Fruit fly (Drosophila melanogaster) whole organism, embryonic: ENCODE results near the gene ClpP.
A peak's percentile ranks its signal among the peaks of the same experiment; 100 is the strongest.

Experiments used
- B-H2 ChIP-seq: fragments of 200-800 bp; sonication (Bioruptor generic); optimal IDR thresholded peaks from 2 replicates; lab custom pipeline; 2018; ENCODE audit warnings: missing biosample characterization, mild to moderate bottlenecking, missing genetic modification characterization
- Blimp-1 ChIP-seq: fragments of 200-800 bp; sonication (Bioruptor generic); optimal IDR thresholded peaks from 3 replicates; lab custom pipeline; 2018; ENCODE audit warnings: missing biosample characterization, missing genetic modification characterization, mild to moderate bottlenecking, moderate library complexity, missing genetic modification reagents
- CG10209 ChIP-seq: fragments of 200-800 bp; sonication (Bioruptor generic); optimal IDR thresholded peaks from 3 replicates; lab custom pipeline; 2017; ENCODE audit warnings: missing biosample characterization, mild to moderate bottlenecking, missing genetic modification characterization, missing genetic modification reagents
- CG1024 ChIP-seq: fragments of 200-800 bp; sonication (Bioruptor generic); IDR thresholded peaks from 2 replicates; pipeline ENCODE4 v1.3.6; 2022; ENCODE audit warnings: missing biosample characterization, missing genetic modification characterization
- CG10431 ChIP-seq: fragments of 200-800 bp; sonication (Bioruptor generic); optimal IDR thresholded peaks from 3 replicates; lab custom pipeline; 2018; ENCODE audit warnings: missing biosample characterization, mild to moderate bottlenecking, missing genetic modification characterization
- CG11247 ChIP-seq: fragments of 200-800 bp; sonication (Bioruptor generic); IDR thresholded peaks from 2 replicates; pipeline ENCODE4 v1.3.6; 2022; ENCODE audit warnings: missing biosample characterization, missing genetic modification characterization
- CG11456 ChIP-seq: fragments of 200-800 bp; sonication (Bioruptor generic); IDR thresholded peaks from 3 replicates; pipeline ENCODE4 v1.3.6; 2022; ENCODE audit warnings: missing biosample characterization, missing genetic modification characterization
- CG12299 ChIP-seq: fragments of 200-800 bp; sonication (Bioruptor generic); optimal IDR thresholded peaks from 2 replicates; lab custom pipeline; 2018; ENCODE audit warnings: missing biosample characterization, mild to moderate bottlenecking, missing genetic modification characterization
- CG12391 ChIP-seq: fragments of 200-800 bp; sonication (Bioruptor generic); optimal IDR thresholded peaks from 3 replicates; lab custom pipeline; 2018; ENCODE audit warnings: missing biosample characterization, mild to moderate bottlenecking, missing genetic modification characterization, moderate library complexity
- CG12769 ChIP-seq: fragments of 200-800 bp; sonication (Bioruptor generic); optimal IDR thresholded peaks from 2 replicates; lab custom pipeline; 2019; ENCODE audit warnings: missing biosample characterization, mild to moderate bottlenecking, missing genetic modification characterization, moderate library complexity
- CG13287 ChIP-seq: fragments of 200-800 bp; sonication (Bioruptor generic); IDR thresholded peaks from 2 replicates; pipeline ENCODE4 v1.3.6; 2022; ENCODE audit warnings: missing biosample characterization, missing genetic modification characterization; ENCODE audit not compliant: partially characterized antibody
- CG14710 ChIP-seq: fragments of 200-800 bp; sonication (Bioruptor generic); optimal IDR thresholded peaks from 3 replicates; lab custom pipeline; 2019; ENCODE audit warnings: missing biosample characterization, mild to moderate bottlenecking, missing genetic modification characterization, moderate library complexity
- CG14860 ChIP-seq: fragments of 200-800 bp; sonication (Bioruptor generic); IDR thresholded peaks from 3 replicates; pipeline ENCODE4 v1.3.6; 2022; ENCODE audit warnings: missing biosample characterization, missing genetic modification characterization; ENCODE audit not compliant: partially characterized antibody
- CG15696 ChIP-seq: fragments of 200-800 bp; sonication (Bioruptor generic); optimal IDR thresholded peaks from 2 replicates; lab custom pipeline; 2019; ENCODE audit warnings: missing biosample characterization, mild to moderate bottlenecking, missing genetic modification characterization, moderate library complexity
- CG1647 ChIP-seq: fragments of 200-800 bp; sonication (Bioruptor generic); optimal IDR thresholded peaks from 3 replicates; lab custom pipeline; 2016; ENCODE audit warnings: missing biosample characterization, missing genetic modification characterization
- CG18619 ChIP-seq: fragments of 200-800 bp; sonication (Bioruptor generic); optimal IDR thresholded peaks from 3 replicates; lab custom pipeline; 2017; ENCODE audit warnings: missing biosample characterization, mild to moderate bottlenecking, missing genetic modification characterization
- CG2129 ChIP-seq: fragments of 200-800 bp; sonication (Bioruptor generic); IDR thresholded peaks from 2 replicates; pipeline ENCODE4 v1.3.6; 2022; ENCODE audit warnings: missing biosample characterization, missing genetic modification characterization; ENCODE audit not compliant: partially characterized antibody
- CG34376 ChIP-seq: fragments of 200-800 bp; sonication (Bioruptor generic); optimal IDR thresholded peaks from 2 replicates; lab custom pipeline; 2018; ENCODE audit warnings: missing biosample characterization, mild to moderate bottlenecking, missing genetic modification characterization
- CG3726 ChIP-seq: fragments of 200-800 bp; sonication (Bioruptor generic); IDR thresholded peaks from 3 replicates; pipeline ENCODE4, ENCODE4 v1.3.6; 2022; ENCODE audit warnings: missing biosample characterization, missing genetic modification characterization
- CG4820 ChIP-seq: fragments of 200-800 bp; sonication (Bioruptor generic); optimal IDR thresholded peaks from 3 replicates; lab custom pipeline; 2016; ENCODE audit warnings: missing biosample characterization, missing genetic modification characterization
- CG5953 ChIP-seq: fragments of 200-800 bp; sonication (Bioruptor generic); IDR thresholded peaks from 2 replicates; pipeline ENCODE4 v1.3.6; 2022; ENCODE audit warnings: missing biosample characterization, missing genetic modification characterization
- CG6272 ChIP-seq: fragments of 200-800 bp; sonication (Bioruptor generic); IDR thresholded peaks from 2 replicates; pipeline ENCODE4 v1.3.6; 2022; ENCODE audit warnings: missing biosample characterization, missing genetic modification characterization
- CG8478 ChIP-seq: fragments of >200 bp; optimal IDR thresholded peaks from 2 replicates; lab custom pipeline; 2018
- CG8765 ChIP-seq: fragments of 200-800 bp; sonication (Bioruptor generic); IDR thresholded peaks from 2 replicates; pipeline ENCODE4 v1.3.6; 2022; ENCODE audit warnings: missing biosample characterization, missing genetic modification characterization
- CG9817 ChIP-seq: fragments of 200-800 bp; sonication (Bioruptor generic); optimal IDR thresholded peaks from 2 replicates; lab custom pipeline; 2018; ENCODE audit warnings: missing biosample characterization, mild to moderate bottlenecking, missing genetic modification characterization, moderate library complexity
- CHES-1-like ChIP-seq: fragments of 200-800 bp; sonication (Bioruptor generic); optimal IDR thresholded peaks from 2 replicates; lab custom pipeline; 2016; ENCODE audit warnings: missing biosample characterization, missing genetic modification characterization
- CTCF ChIP-seq: fragments of 200-800 bp; sonication (Bioruptor generic); optimal IDR thresholded peaks from 2 replicates; lab custom pipeline; 2017; ENCODE audit warnings: missing biosample characterization, mild to moderate bottlenecking, missing genetic modification characterization, moderate library complexity
- Dad ChIP-seq: fragments of 200-800 bp; sonication (Bioruptor generic); optimal IDR thresholded peaks from 3 replicates; lab custom pipeline; 2016; ENCODE audit warnings: missing biosample characterization, missing genetic modification characterization
- Dfd ChIP-seq, 2 experiments: fragments of >200 bp; optimal IDR thresholded peaks; 2 replicates each; lab custom pipeline; 2017; ENCODE audit warnings: missing biosample characterization in 2 of 2, missing genetic modification characterization in 2 of 2
- Dp ChIP-seq: fragments of 200-800 bp; sonication (Bioruptor generic); optimal IDR thresholded peaks from 2 replicates; lab custom pipeline; 2018; ENCODE audit warnings: missing biosample characterization, mild to moderate bottlenecking, missing genetic modification characterization, moderate library complexity
- E2f2 ChIP-seq: fragments of 200-800 bp; sonication (Bioruptor generic); IDR thresholded peaks from 2 replicates; pipeline ENCODE4 v1.3.6; 2022; ENCODE audit warnings: missing biosample characterization, missing genetic modification characterization
- ERR ChIP-seq: fragments of 200-800 bp; sonication (Bioruptor generic); optimal IDR thresholded peaks from 2 replicates; lab custom pipeline; 2016; ENCODE audit warnings: missing biosample characterization, missing genetic modification characterization
- Fer2 ChIP-seq: fragments of 200-800 bp; sonication (Bioruptor generic); optimal IDR thresholded peaks from 2 replicates; lab custom pipeline; 2018; ENCODE audit warnings: missing biosample characterization, mild to moderate bottlenecking, missing genetic modification characterization, moderate library complexity
- Hr78 ChIP-seq, 2 experiments: fragments of 200-800 bp in 1 of 2; fragments of >200 bp in 1 of 2; sonication (Bioruptor generic) in 1 of 2; optimal IDR thresholded peaks; 2 replicates each; lab custom pipeline; 2017 to 2019; ENCODE audit warnings: missing biosample characterization in 2 of 2, missing genetic modification characterization in 2 of 2, mild to moderate bottlenecking in 1 of 2, moderate library complexity in 1 of 2
- Meics ChIP-seq: fragments of 200-800 bp; sonication (Bioruptor generic); optimal IDR thresholded peaks from 2 replicates; lab custom pipeline; 2017; ENCODE audit warnings: missing biosample characterization, mild to moderate bottlenecking, missing genetic modification characterization
- NC2β ChIP-seq: fragments of 200-800 bp; sonication (Bioruptor generic); optimal IDR thresholded peaks from 2 replicates; lab custom pipeline; 2016; ENCODE audit warnings: missing biosample characterization, missing genetic modification characterization
- Rx ChIP-seq: fragments of 200-800 bp; sonication (Bioruptor generic); IDR thresholded peaks from 2 replicates; pipeline ENCODE4 v1.3.6; 2022; ENCODE audit warnings: missing biosample characterization, missing genetic modification characterization
- Scr ChIP-seq: fragments of 200-800 bp; sonication (Bioruptor generic); IDR thresholded peaks from 2 replicates; pipeline ENCODE4 v1.3.6; 2022; ENCODE audit warnings: missing biosample characterization, missing genetic modification characterization; ENCODE audit not compliant: partially characterized antibody
- Sry-δ ChIP-seq: fragments of 200-800 bp; sonication (Bioruptor generic); optimal IDR thresholded peaks from 2 replicates; lab custom pipeline; 2016; ENCODE audit warnings: missing biosample characterization, missing genetic modification characterization
- Usf ChIP-seq: fragments of 200-800 bp; sonication (Bioruptor generic); optimal IDR thresholded peaks from 2 replicates; lab custom pipeline; 2017; ENCODE audit warnings: missing genotype, missing biosample characterization, missing genetic modification characterization
- Xbp1 ChIP-seq: fragments of 200-800 bp; sonication (Bioruptor generic); optimal IDR thresholded peaks from 3 replicates; lab custom pipeline; 2016; ENCODE audit warnings: missing biosample characterization, mild to moderate bottlenecking, missing genetic modification characterization
- dan ChIP-seq: fragments of 200-800 bp; sonication (Bioruptor generic); IDR thresholded peaks from 2 replicates; pipeline ENCODE4 v1.3.6; 2022; ENCODE audit warnings: missing biosample characterization, missing genetic modification characterization
- fd102C ChIP-seq: fragments of 200-800 bp; sonication (Bioruptor generic); optimal IDR thresholded peaks from 2 replicates; lab custom pipeline; 2018; ENCODE audit warnings: missing biosample characterization, mild to moderate bottlenecking, missing genetic modification characterization, moderate library complexity
- her ChIP-seq: fragments of 200-800 bp; sonication (Bioruptor generic); optimal IDR thresholded peaks from 2 replicates; lab custom pipeline; 2016; ENCODE audit warnings: missing biosample characterization, missing genetic modification characterization
- mam ChIP-seq: fragments of 200-800 bp; sonication (Bioruptor generic); optimal IDR thresholded peaks from 3 replicates; lab custom pipeline; 2016; ENCODE audit warnings: missing biosample characterization, missing genetic modification characterization
- org-1 ChIP-seq: fragments of 200-800 bp; sonication (Bioruptor generic); optimal IDR thresholded peaks from 2 replicates; lab custom pipeline; 2017; ENCODE audit warnings: missing biosample characterization, missing genetic modification characterization
- peb ChIP-seq: fragments of 200-800 bp; sonication (Bioruptor generic); IDR thresholded peaks from 2 replicates; pipeline ENCODE4 v1.3.6; 2022; ENCODE audit warnings: missing biosample characterization, missing genetic modification characterization
- pnt ChIP-seq: fragments of 200-800 bp; sonication (Bioruptor generic); optimal IDR thresholded peaks from 3 replicates; lab custom pipeline; 2016; ENCODE audit warnings: missing biosample characterization, missing genetic modification characterization
- seq ChIP-seq: fragments of 200-800 bp; sonication (Bioruptor generic); IDR thresholded peaks from 2 replicates; pipeline ENCODE4 v1.3.6; 2022; ENCODE audit warnings: missing biosample characterization, missing genetic modification characterization
- sima ChIP-seq: fragments of 200-800 bp; sonication (Bioruptor generic); optimal IDR thresholded peaks from 2 replicates; lab custom pipeline; 2016; ENCODE audit warnings: missing biosample characterization, missing genetic modification characterization
- tio ChIP-seq: fragments of 200-800 bp; sonication (Bioruptor generic); optimal IDR thresholded peaks from 2 replicates; lab custom pipeline; 2017; ENCODE audit warnings: missing biosample characterization, missing genetic modification characterization, inconsistent platforms

Gene ClpP

DNA sequence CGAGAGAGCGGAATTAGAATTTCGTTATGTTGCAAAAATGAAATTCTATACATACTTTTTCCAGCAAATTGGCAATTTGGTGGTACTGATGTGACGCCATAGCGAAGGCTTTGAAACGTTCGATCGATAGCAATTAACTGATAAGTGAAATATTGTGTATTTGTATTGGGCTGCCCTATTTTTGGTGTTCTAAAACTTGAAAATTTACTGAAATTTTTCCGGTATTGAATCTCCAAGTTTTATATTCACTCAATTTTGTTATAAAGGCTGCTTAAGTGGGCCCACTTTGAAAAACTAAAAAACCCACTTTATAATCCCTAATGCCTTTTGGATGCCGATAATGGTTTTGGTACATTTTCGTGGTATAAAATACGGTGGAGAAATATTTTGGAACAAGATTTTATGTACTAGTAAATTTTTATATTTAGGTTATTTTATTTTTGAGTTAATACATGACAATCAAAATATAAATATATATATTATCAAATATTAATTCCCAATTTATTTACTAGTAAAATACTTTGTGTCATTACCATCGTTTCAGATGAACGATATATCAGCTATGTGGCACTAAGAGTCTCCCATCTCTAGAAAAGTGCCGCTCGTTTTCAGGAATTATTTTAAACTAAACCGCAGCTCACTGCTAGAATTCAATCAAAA, 5.9 kb downstream of the ClpP start, which contains the start of the genes Cand1 and pim (continued):
- TF ChIP-seq mam (GFP tag; lab: Kevin White, UChicago) (no peak), CTCF (no peak), CG1024 (GFP tag; lab: Robert Waterston, UW) (no peak), E2f2 (GFP tag; lab: Robert Waterston, UW) (peak; percentile 83), Hr78 (GFP tag; optimal IDR thresholded peaks at IDR 0.05; lab: Kevin White, UChicago) (no peak), sima (no peak), tio (GFP tag; lab: Kevin White, UChicago) (no peak), CG4820 (no peak), CG15696 (tag; lab: Kevin White, UChicago) (no peak), CG14710 (tag; lab: Kevin White, UChicago) (peak; percentile 77), CG6272 (GFP tag; lab: Robert Waterston, UW) (no peak), CG14860 (GFP tag; lab: Robert Waterston, UW) (0 out of 3 replicates have a peak, but pooled peaks have one; percentile 12), peb (GFP tag; lab: Robert Waterston, UW) (no peak), Scr (peak; percentile 80), CG10209 (GFP tag; lab: Kevin White, UChicago) (no peak), her (GFP tag; lab: Kevin White, UChicago) (no peak), CG1647 (GFP tag; lab: Kevin White, UChicago) (no peak), CG5953 (GFP tag; lab: Robert Waterston, UW) (no peak), B-H2 (GFP tag; lab: Kevin White, UChicago) (no peak), fd102C (GFP tag; lab: Kevin White, UChicago) (no peak), CG12299 (no peak), Dad (GFP tag; lab: Kevin White, UChicago) (no peak), CG8765 (GFP tag; lab: Robert Waterston, UW) (no peak), dan (no peak), Meics (GFP tag; lab: Kevin White, UChicago) (no peak), CG9817 (no peak), NC2β (GFP tag; lab: Kevin White, UChicago) (no peak), CG10431 (GFP tag; lab: Kevin White, UChicago) (peak; percentile 36), Dp (GFP tag; lab: Kevin White, UChicago) (peak; percentile 77), Dfd (GFP tag; optimal IDR thresholded peaks at IDR 0.05; lab: Kevin White, UChicago) (no peak), Fer2 (tag; lab: Kevin White, UChicago) (no peak), Usf (no peak), CG18619 (no peak), ERR (no peak), pnt (GFP tag; lab: Kevin White, UChicago) (no peak), CHES-1-like (no peak), CG12769 (tag; lab: Kevin White, UChicago) (no peak), CG3726 (no peak), org-1 (GFP tag; lab: Kevin White, UChicago) (no peak), CG2129 (GFP tag; lab: Robert Waterston, UW) (0 out of 2 replicates have a peak, but pooled peaks have one; percentile 16), Blimp-1 (GFP tag; lab: Kevin White, UChicago) (no peak), CG11247 (GFP tag; lab: Robert Waterston, UW) (no peak), Sry-δ (GFP tag; lab: Kevin White, UChicago) (peak; percentile 81), CG34376 (GFP tag; lab: Kevin White, UChicago) (no peak), CG11456 (GFP tag; lab: Robert Waterston, UW) (no peak), Rx (GFP tag; lab: Robert Waterston, UW) (no peak), CG12391 (tag; lab: Kevin White, UChicago) (peak; percentile 59), Xbp1 (peak; percentile 10), seq (no peak), CG13287 (GFP tag; lab: Robert Waterston, UW) (peak; percentile 79), CG8478 (lab: Kevin White, UChicago) (no peak)
